Worm (Caenorhabditis elegans) whole organism, L4 larva: Measurements from ENCODE around the gene nhr-68.

ENCODE experiments used
- ama-1 ChIP-seq: fragments of 150-350 bp; optimal IDR thresholded peaks from 2 replicates; lab custom pipeline; 2014; ENCODE audit warnings: inconsistent platforms, mixed read lengths
- ces-1 ChIP-seq: fragments of 150-350 bp; sonication (generic microtip); optimal IDR thresholded peaks from 4 replicates; lab custom pipeline; 2014; ENCODE audit warnings: missing biosample characterization, missing genetic modification reagents, missing genetic modification characterization
- dmd-8 ChIP-seq: fragments of 200-800 bp; sonication (Bioruptor generic); IDR thresholded peaks from 2 replicates; pipeline ENCODE4 v1.3.6; 2022; ENCODE audit warnings: missing genetic modification characterization, missing compliant biosample characterization

DNA sequence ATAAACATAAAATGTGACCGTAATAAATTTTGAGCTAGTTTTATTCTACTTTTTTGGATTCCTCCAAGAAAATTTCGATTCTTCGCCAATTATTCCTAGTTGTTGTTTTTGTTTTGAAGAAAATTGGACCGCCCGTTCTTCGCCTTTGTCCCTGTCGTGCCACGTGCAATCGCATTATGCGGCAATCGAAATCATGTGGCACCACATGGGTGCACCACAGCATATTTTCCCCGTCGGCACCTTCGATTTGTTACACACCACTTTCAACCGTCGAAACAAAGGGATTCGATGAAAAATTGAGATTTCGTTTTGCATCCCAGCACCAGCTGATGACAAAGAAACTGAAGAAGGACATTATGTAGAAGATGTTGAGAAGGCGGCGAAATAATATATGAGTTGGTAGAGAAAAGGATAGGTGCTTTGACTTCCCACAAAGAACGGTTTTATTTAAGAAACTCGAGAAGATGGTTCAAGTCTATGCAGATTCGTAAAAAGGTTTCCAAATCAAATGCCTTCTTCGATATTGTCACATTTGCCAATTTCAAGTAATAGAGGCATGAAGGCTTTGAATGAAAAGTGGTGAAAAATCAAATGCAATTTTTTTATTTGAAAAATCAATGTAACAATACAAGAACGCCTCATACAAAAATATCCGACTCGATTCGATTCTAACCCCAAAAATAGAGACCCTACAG is 44.5 kb upstream of the nhr-68 start:
- TF ChIP-seq dmd-8 (GFP tag; lab: Robert Waterston, UW) (no peak), ama-1 (no peak), ces-1 (GFP tag; lab: Kevin White, UChicago) (no peak)
